Fruit fly (Drosophila melanogaster) whole organism: ENCODE data around the gene CG43886.

Experiments used
- CG8478 ChIP-seq: fragments of >200 bp; optimal IDR thresholded peaks from 2 replicates; lab custom pipeline; 2018; ENCODE audit warnings: inconsistent platforms
- Dll ChIP-seq: fragments of >200 bp; optimal IDR thresholded peaks from 2 replicates; lab custom pipeline; 2017
- EcR ChIP-seq, 2 experiments: fragments of >200 bp; optimal IDR thresholded peaks; 2 replicates each; lab custom pipeline; 2017; ENCODE audit warnings: missing biosample characterization in 2 of 2, missing genetic modification characterization in 2 of 2, missing genetic modification reagents in 2 of 2
- pan ChIP-seq: fragments of >200 bp; optimal IDR thresholded peaks from 2 replicates; lab custom pipeline; 2017
- psq ChIP-seq: fragments of >200 bp; optimal IDR thresholded peaks from 2 replicates; lab custom pipeline; 2017
- usp ChIP-seq: fragments of >200 bp; optimal IDR thresholded peaks from 2 replicates; lab custom pipeline; 2017; ENCODE audit warnings: missing biosample characterization, missing genetic modification characterization, mixed read lengths

CG43886 gene

dm6 chr3L:8180464-8181137 lies 21.0 kb upstream of the CG43886 start, which contains the start of the genes mthl7 and Uxs:
Gene mthl7 (minus strand): TSS chr3L:8180514.
Gene Uxs (plus strand): TSS chr3L:8180923.
- TF ChIP-seq pan, result no peak
- no peak for TF ChIP-seq CG8478 (lab: Kevin White, UChicago)
- TF ChIP-seq Dll (lab: Kevin White, UChicago), result no peak
- TF ChIP-seq EcR (GFP tag; optimal IDR thresholded peaks at IDR 0.05; lab: Kevin White, UChicago), result no peak
- TF ChIP-seq usp (GFP tag; lab: Kevin White, UChicago), result no peak
- no peak for TF ChIP-seq psq

DNA sequence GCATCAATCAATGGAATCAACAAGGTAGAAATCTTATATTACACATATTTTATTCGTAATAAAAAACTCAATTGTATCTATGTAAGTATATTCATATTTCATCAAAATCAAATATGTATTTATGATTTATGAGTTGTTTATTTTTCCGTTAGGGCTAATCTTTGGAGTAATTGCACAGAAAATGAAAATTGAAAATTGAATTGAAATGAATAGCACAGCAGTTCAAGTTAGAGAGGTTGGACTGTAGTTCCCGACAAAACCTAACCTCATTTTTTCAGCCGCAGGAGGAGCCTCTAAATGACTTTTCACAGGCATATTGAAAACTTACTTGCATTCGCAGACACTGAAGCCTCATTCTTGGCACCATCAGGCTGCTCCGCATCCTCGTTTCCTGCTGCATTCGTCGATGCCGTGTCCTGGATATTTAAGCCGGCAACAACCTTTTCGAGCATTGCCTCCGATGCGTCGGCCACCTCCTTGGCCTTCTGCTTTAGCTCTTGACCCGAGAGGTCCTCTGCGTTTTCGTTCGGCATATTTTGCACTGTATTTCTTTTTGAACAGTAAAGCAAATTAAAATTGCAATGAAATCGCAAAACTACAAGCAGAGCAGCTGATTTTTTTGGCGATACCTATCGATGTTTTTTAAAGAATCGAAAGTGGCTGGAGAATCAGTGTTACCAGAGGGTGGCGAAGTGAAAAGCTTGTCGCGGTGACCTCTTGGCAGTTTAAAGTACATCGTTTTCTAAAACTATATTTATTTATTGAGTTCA lies 18.4 kb upstream of the CG43886 start, which contains the start of gene Nmt:
Gene Nmt (minus strand): TSS at position 635 of the 770 bp plus-strand sequence.
- TF ChIP-seq pan (no peak), CG8478 (lab: Kevin White, UChicago) (no peak), EcR (GFP tag; optimal IDR thresholded peaks at IDR 0.05; lab: Kevin White, UChicago) (no peak), usp (GFP tag; lab: Kevin White, UChicago) (no peak), Dll (lab: Kevin White, UChicago) (no peak), psq (no peak)

dm6 chr3L:8175818-8176217 lies 16.2 kb upstream of the CG43886 start, which contains the start of gene RecQ4:
Gene RecQ4 (minus strand): TSS chr3L:8175978.
- TF ChIP-seq Dll (lab: Kevin White, UChicago) (no peak), usp (GFP tag; lab: Kevin White, UChicago) (no peak), psq (no peak), pan (no peak), EcR (GFP tag; optimal IDR thresholded peaks at IDR 0.05; lab: Kevin White, UChicago) (no peak), CG8478 (lab: Kevin White, UChicago) (no peak)

DNA sequence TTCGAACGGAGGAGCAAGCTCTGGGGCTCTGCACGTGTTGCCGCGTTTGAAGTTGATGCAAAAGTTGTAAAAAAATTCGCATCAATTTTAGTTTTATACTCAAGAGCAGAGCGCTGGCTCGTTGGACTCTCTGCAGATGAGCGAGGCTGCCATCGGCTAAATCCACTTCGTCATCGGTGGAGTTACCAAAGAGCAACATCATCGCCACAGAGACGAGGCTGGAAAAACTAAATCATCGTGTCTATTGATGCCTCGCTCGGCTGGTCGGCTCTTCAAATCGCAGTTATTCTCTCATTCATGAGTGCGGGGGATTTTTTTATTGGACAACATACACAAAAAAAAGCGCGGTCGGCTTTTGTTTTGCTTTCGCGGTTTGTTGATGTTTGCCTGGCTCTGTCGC lies 5.9 kb upstream of the CG43886 start, which contains the start of gene CG13675:
Gene CG13675 (minus strand): TSS at position 83 of the 400 bp plus-strand sequence.
- TF ChIP-seq usp (GFP tag; lab: Kevin White, UChicago) (no peak), EcR (GFP tag; optimal IDR thresholded peaks at IDR 0.05; lab: Kevin White, UChicago) (no peak), Dll (lab: Kevin White, UChicago) (no peak), psq (no peak), CG8478 (lab: Kevin White, UChicago) (no peak), pan (no peak)

DNA sequence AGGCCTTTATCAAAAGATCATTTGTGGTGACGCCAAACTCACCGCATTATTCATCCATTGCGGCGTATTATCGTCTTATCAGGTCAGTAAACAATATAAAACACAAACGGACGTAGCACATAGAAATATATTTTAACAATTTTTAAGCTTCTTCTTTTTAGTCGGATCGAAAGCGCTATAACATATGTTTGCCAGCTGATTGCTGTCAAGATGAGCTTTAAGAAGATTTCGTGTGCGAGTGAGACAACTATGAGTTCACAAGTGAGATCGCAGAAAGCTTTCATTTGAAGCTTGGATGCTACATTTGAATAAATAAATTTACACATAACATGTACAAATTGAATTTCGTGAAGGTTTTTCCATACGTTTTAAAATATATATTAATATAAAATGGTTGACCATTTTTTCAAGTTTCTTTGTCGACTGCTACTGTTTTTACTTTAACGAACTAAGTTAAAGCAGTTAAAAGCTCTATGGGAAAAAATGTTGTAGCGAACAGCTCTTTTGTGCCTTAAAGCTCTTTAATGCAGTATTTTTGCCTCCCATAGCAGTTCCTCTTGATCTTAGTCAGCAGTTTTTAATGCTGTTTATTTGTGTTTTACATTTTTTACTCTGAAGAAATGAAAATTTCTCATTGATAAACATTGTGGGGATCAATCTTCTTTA lies 726 bp downstream of the CG43886 start, which contains the start of gene CG42445:
Gene CG42445 (minus strand): TSS at position 186 of the 666 bp plus-strand sequence.
- TF ChIP-seq psq (no peak), usp (GFP tag; lab: Kevin White, UChicago) (no peak), CG8478 (lab: Kevin White, UChicago) (no peak), EcR (GFP tag; optimal IDR thresholded peaks at IDR 0.05; lab: Kevin White, UChicago) (no peak), pan (no peak), Dll (lab: Kevin White, UChicago) (no peak)

dm6 chr3L:8157079-8157478 lies 2.5 kb downstream of the CG43886 start:
- TF ChIP-seq usp (GFP tag; lab: Kevin White, UChicago) (no peak), CG8478 (lab: Kevin White, UChicago) (no peak), psq (no peak), pan (no peak), Dll (lab: Kevin White, UChicago) (no peak), EcR (GFP tag; optimal IDR thresholded peaks at IDR 0.05; lab: Kevin White, UChicago) (no peak)

dm6 chr3L:8156199-8156598 lies 3.4 kb downstream of the CG43886 start:
- TF ChIP-seq Dll (lab: Kevin White, UChicago), result no peak
- no peak for TF ChIP-seq CG8478 (lab: Kevin White, UChicago)
- no peak for TF ChIP-seq EcR (GFP tag; optimal IDR thresholded peaks at IDR 0.05; lab: Kevin White, UChicago)
- TF ChIP-seq pan, result no peak
- no peak for TF ChIP-seq usp (GFP tag; lab: Kevin White, UChicago)
- no peak for TF ChIP-seq psq

DNA sequence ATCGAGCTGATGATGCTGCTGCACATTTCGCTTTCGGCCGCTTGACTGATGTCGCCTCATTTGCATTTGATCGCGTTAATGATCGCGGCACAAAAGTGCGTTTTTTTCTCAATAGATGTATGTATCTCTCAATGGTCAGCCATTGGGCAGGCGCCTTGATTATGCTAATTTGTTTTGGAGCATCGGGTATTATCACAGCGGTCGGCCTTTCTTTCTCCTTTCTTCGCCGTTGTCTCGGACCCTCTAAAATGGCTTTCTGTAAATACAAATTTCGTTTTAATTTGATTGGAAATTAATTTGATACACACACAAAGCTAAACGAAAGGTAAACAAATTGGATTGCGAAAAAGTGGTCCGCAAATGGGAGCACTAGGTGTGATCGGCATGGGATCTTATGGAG lies 4.2 kb downstream of the CG43886 start:
- TF ChIP-seq CG8478 (lab: Kevin White, UChicago) (no peak), psq (no peak), pan (no peak)

- TF ChIP-seq psq, result no peak
- TF ChIP-seq EcR (GFP tag; optimal IDR thresholded peaks at IDR 0.05; lab: Kevin White, UChicago), result no peak
- TF ChIP-seq usp (GFP tag; lab: Kevin White, UChicago), result no peak
- TF ChIP-seq Dll (lab: Kevin White, UChicago), result no peak
- no peak for TF ChIP-seq CG8478 (lab: Kevin White, UChicago)
- no peak for TF ChIP-seq pan
Observed at dm6 chr3L:8154544-8154943, 5.0 kb downstream of the CG43886 start.

dm6 chr3L:8153206-8153996 lies 6.2 kb downstream of the CG43886 start:
- no peak for TF ChIP-seq Dll (lab: Kevin White, UChicago)
- no peak for TF ChIP-seq pan
- TF ChIP-seq CG8478 (lab: Kevin White, UChicago), result no peak
- no peak for TF ChIP-seq usp (GFP tag; lab: Kevin White, UChicago)
- no peak for TF ChIP-seq EcR (GFP tag; optimal IDR thresholded peaks at IDR 0.05; lab: Kevin White, UChicago)
- TF ChIP-seq psq, result no peak

dm6 chr3L:8151727-8152199 lies 7.8 kb downstream of the CG43886 start, which contains the start of gene CG13676:
Gene CG13676 (minus strand): TSS chr3L:8151813.
- TF ChIP-seq EcR (GFP tag; optimal IDR thresholded peaks at IDR 0.05; lab: Kevin White, UChicago) (no peak), CG8478 (lab: Kevin White, UChicago) (no peak), Dll (lab: Kevin White, UChicago) (no peak), pan (no peak), usp (GFP tag; lab: Kevin White, UChicago) (no peak), psq (no peak)
